Fruit fly (Drosophila melanogaster) whole organism, embryonic: ENCODE results near the gene mAcon1.

Experiments used
- ATbp ChIP-seq: fragments of 200-800 bp; sonication (Bioruptor generic); optimal IDR thresholded peaks from 2 replicates; lab custom pipeline; 2017; ENCODE audit warnings: missing biosample characterization, mild to moderate bottlenecking, missing genetic modification characterization, missing genetic modification reagents
- CG10431 ChIP-seq: fragments of 200-800 bp; sonication (Bioruptor generic); optimal IDR thresholded peaks from 3 replicates; lab custom pipeline; 2018; ENCODE audit warnings: missing biosample characterization, mild to moderate bottlenecking, missing genetic modification characterization
- CG11247 ChIP-seq: fragments of 200-800 bp; sonication (Bioruptor generic); IDR thresholded peaks from 2 replicates; pipeline ENCODE4 v1.3.6; 2022; ENCODE audit warnings: missing biosample characterization, missing genetic modification characterization
- CG11723 ChIP-seq: fragments of 200-800 bp; sonication (Bioruptor generic); optimal IDR thresholded peaks from 2 replicates; lab custom pipeline; 2017; ENCODE audit warnings: missing biosample characterization, mild to moderate bottlenecking, missing genetic modification characterization
- CG12104 ChIP-seq: fragments of 200-800 bp; sonication (Bioruptor generic); optimal IDR thresholded peaks from 3 replicates; lab custom pipeline; 2016; ENCODE audit warnings: missing biosample characterization, missing genetic modification characterization
- CG12659 ChIP-seq: fragments of 200-800 bp; sonication (Bioruptor generic); optimal IDR thresholded peaks from 3 replicates; lab custom pipeline; 2017; ENCODE audit warnings: mild to moderate bottlenecking, missing biosample characterization, missing genetic modification reagents, missing genetic modification characterization
- CG14441 ChIP-seq: fragments of 200-800 bp; sonication (Bioruptor generic); IDR thresholded peaks from 2 replicates; pipeline ENCODE4 v1.3.6; 2022; ENCODE audit warnings: missing biosample characterization, missing genetic modification characterization
- CG17612 ChIP-seq: fragments of 200-800 bp; sonication (Bioruptor generic); IDR thresholded peaks from 2 replicates; pipeline ENCODE4 v1.3.6; 2022; ENCODE audit warnings: missing biosample characterization, missing genetic modification characterization
- CG1832 ChIP-seq: fragments of 200-800 bp; sonication (Bioruptor generic); optimal IDR thresholded peaks from 2 replicates; lab custom pipeline; 2017; ENCODE audit warnings: missing biosample characterization, mild to moderate bottlenecking, missing genetic modification characterization, inconsistent platforms
- CG31441 ChIP-seq: fragments of 200-800 bp; sonication (Bioruptor generic); IDR thresholded peaks from 2 replicates; pipeline ENCODE4 v1.3.6; 2022; ENCODE audit warnings: missing biosample characterization, missing genetic modification characterization
- CG34422 ChIP-seq: fragments of 200-800 bp; sonication (Bioruptor generic); IDR thresholded peaks from 3 replicates; pipeline ENCODE4 v1.3.6; 2022; ENCODE audit warnings: missing biosample characterization, missing genetic modification characterization
- CG3838 ChIP-seq: fragments of 200-800 bp; sonication (Bioruptor generic); optimal IDR thresholded peaks from 3 replicates; lab custom pipeline; 2016; ENCODE audit warnings: missing biosample characterization, missing genetic modification characterization
- CG42726 ChIP-seq: fragments of 200-800 bp; sonication (Bioruptor generic); IDR thresholded peaks from 2 replicates; pipeline ENCODE4 v1.3.6; 2022; ENCODE audit warnings: missing biosample characterization, missing genetic modification characterization; ENCODE audit not compliant: partially characterized antibody
- CG4424 ChIP-seq: fragments of 200-800 bp; sonication (Bioruptor generic); optimal IDR thresholded peaks from 3 replicates; lab custom pipeline; 2016; ENCODE audit warnings: missing biosample characterization, missing genetic modification characterization
- CG4730 ChIP-seq: fragments of 200-800 bp; sonication (Bioruptor generic); IDR thresholded peaks from 2 replicates; pipeline ENCODE4 v1.3.6; 2022; ENCODE audit warnings: missing biosample characterization, missing genetic modification characterization
- CG6175 ChIP-seq: fragments of 200-800 bp; sonication (Bioruptor generic); IDR thresholded peaks from 3 replicates; pipeline ENCODE4 v1.3.6; 2022; ENCODE audit warnings: missing biosample characterization, missing genetic modification characterization
- CG6689 ChIP-seq: fragments of 200-800 bp; sonication (Bioruptor generic); IDR thresholded peaks from 2 replicates; pipeline ENCODE4 v1.3.6; 2022; ENCODE audit warnings: missing biosample characterization, missing genetic modification characterization
- CG6765 ChIP-seq: fragments of 200-800 bp; sonication (Bioruptor generic); optimal IDR thresholded peaks from 3 replicates; lab custom pipeline; 2017; ENCODE audit warnings: missing biosample characterization, mild to moderate bottlenecking, missing genetic modification characterization
- CG6791 ChIP-seq: fragments of 200-800 bp; sonication (Bioruptor generic); IDR thresholded peaks from 3 replicates; pipeline ENCODE4 v1.3.6; 2022; ENCODE audit warnings: missing biosample characterization, missing genetic modification characterization; ENCODE audit not compliant: partially characterized antibody
- CG9437 ChIP-seq: fragments of 200-800 bp; sonication (Bioruptor generic); optimal IDR thresholded peaks from 2 replicates; lab custom pipeline; 2018; ENCODE audit warnings: missing biosample characterization, mild to moderate bottlenecking, missing genetic modification characterization
- CTCF ChIP-seq: fragments of 200-800 bp; sonication (Bioruptor generic); optimal IDR thresholded peaks from 2 replicates; lab custom pipeline; 2017; ENCODE audit warnings: missing biosample characterization, mild to moderate bottlenecking, missing genetic modification characterization, moderate library complexity
- CrebB ChIP-seq: fragments of 200-800 bp; sonication (Bioruptor generic); optimal IDR thresholded peaks from 3 replicates; lab custom pipeline; 2018; ENCODE audit warnings: missing biosample characterization, mild to moderate bottlenecking, missing genetic modification characterization
- Deaf1 ChIP-seq: fragments of 200-800 bp; optimal IDR thresholded peaks from 3 replicates; lab custom pipeline; 2019; ENCODE audit warnings: missing biosample characterization, mild to moderate bottlenecking, missing genetic modification characterization, moderate library complexity
- Dip3 ChIP-seq: fragments of 200-800 bp; sonication (Bioruptor generic); optimal IDR thresholded peaks from 3 replicates; lab custom pipeline; 2016; ENCODE audit warnings: missing biosample characterization, missing genetic modification characterization
- Dp ChIP-seq: fragments of 200-800 bp; sonication (Bioruptor generic); optimal IDR thresholded peaks from 2 replicates; lab custom pipeline; 2018; ENCODE audit warnings: missing biosample characterization, mild to moderate bottlenecking, missing genetic modification characterization, moderate library complexity
- ERR ChIP-seq: fragments of 200-800 bp; sonication (Bioruptor generic); optimal IDR thresholded peaks from 2 replicates; lab custom pipeline; 2016; ENCODE audit warnings: missing biosample characterization, missing genetic modification characterization
- Fer1 ChIP-seq: fragments of 200-800 bp; sonication (Bioruptor generic); optimal IDR thresholded peaks from 2 replicates; lab custom pipeline; 2017; ENCODE audit warnings: missing biosample characterization, mild to moderate bottlenecking, missing genetic modification characterization
- Hr78 ChIP-seq, 2 experiments: fragments of 200-800 bp in 1 of 2; fragments of >200 bp in 1 of 2; sonication (Bioruptor generic) in 1 of 2; optimal IDR thresholded peaks; 2 replicates each; lab custom pipeline; 2017 to 2019; ENCODE audit warnings: missing biosample characterization in 2 of 2, missing genetic modification characterization in 2 of 2, mild to moderate bottlenecking in 1 of 2, moderate library complexity in 1 of 2
- MBD-R2 ChIP-seq: fragments of 200-800 bp; sonication (Bioruptor generic); IDR thresholded peaks from 2 replicates; pipeline ENCODE4 v1.3.6; 2022; ENCODE audit warnings: missing biosample characterization, missing genetic modification characterization
- MESR4 ChIP-seq: fragments of 200-800 bp; sonication (Bioruptor generic); optimal IDR thresholded peaks from 2 replicates; lab custom pipeline; 2018; ENCODE audit warnings: missing biosample characterization, mild to moderate bottlenecking, missing genetic modification characterization, moderate library complexity
- Ravus ChIP-seq: fragments of 200-800 bp; sonication (Bioruptor generic); IDR thresholded peaks from 2 replicates; pipeline ENCODE4 v1.3.6; 2022; ENCODE audit warnings: missing biosample characterization, missing genetic modification characterization
- abd-A ChIP-seq: fragments of 200-800 bp; sonication (Bioruptor generic); optimal IDR thresholded peaks from 3 replicates; lab custom pipeline; 2019; ENCODE audit warnings: missing biosample characterization, mild to moderate bottlenecking, missing genetic modification characterization, moderate library complexity
- chm ChIP-seq: fragments of 200-800 bp; sonication (Bioruptor generic); IDR thresholded peaks from 2 replicates; pipeline ENCODE4 v1.3.6; 2022; ENCODE audit warnings: missing biosample characterization, missing genetic modification characterization
- cwo ChIP-seq: fragments of 200-800 bp; sonication (Bioruptor generic); optimal IDR thresholded peaks from 3 replicates; lab custom pipeline; 2017; ENCODE audit warnings: missing biosample characterization, missing genetic modification characterization, mild to moderate bottlenecking, moderate library complexity, missing genetic modification reagents
- esg ChIP-seq: fragments of 200-800 bp; sonication (Bioruptor generic); conservative IDR thresholded peaks from 2 replicates; pipeline ENCODE4 v1.3.6; 2022; ENCODE audit warnings: missing biosample characterization, missing genetic modification characterization
- fd102C ChIP-seq: fragments of 200-800 bp; sonication (Bioruptor generic); optimal IDR thresholded peaks from 2 replicates; lab custom pipeline; 2018; ENCODE audit warnings: missing biosample characterization, mild to moderate bottlenecking, missing genetic modification characterization, moderate library complexity
- gro ChIP-seq: fragments of 200-800 bp; sonication (Bioruptor generic); optimal IDR thresholded peaks from 2 replicates; lab custom pipeline; 2016; ENCODE audit warnings: missing biosample characterization, missing genetic modification characterization
- kni ChIP-seq: fragments of 200-800 bp; sonication (Bioruptor generic); optimal IDR thresholded peaks from 3 replicates; lab custom pipeline; 2017; ENCODE audit warnings: mild to moderate bottlenecking, missing biosample characterization, missing genetic modification reagents, missing genetic modification characterization
- oc ChIP-seq: fragments of 200-800 bp; sonication (Bioruptor generic); optimal IDR thresholded peaks from 2 replicates; lab custom pipeline; 2018; ENCODE audit warnings: missing biosample characterization, mild to moderate bottlenecking, missing genetic modification characterization, moderate library complexity
- peb ChIP-seq: fragments of 200-800 bp; sonication (Bioruptor generic); IDR thresholded peaks from 2 replicates; pipeline ENCODE4 v1.3.6; 2022; ENCODE audit warnings: missing biosample characterization, missing genetic modification characterization
- phol ChIP-seq: fragments of 200-800 bp; sonication (Bioruptor generic); optimal IDR thresholded peaks from 3 replicates; lab custom pipeline; 2018; ENCODE audit warnings: missing biosample characterization, mild to moderate bottlenecking, missing genetic modification characterization, moderate library complexity
- psq ChIP-seq: fragments of 200-800 bp; sonication (Bioruptor generic); optimal IDR thresholded peaks from 2 replicates; lab custom pipeline; 2017; ENCODE audit warnings: missing biosample characterization, missing genetic modification characterization
- sens ChIP-seq: fragments of 200-800 bp; sonication (Bioruptor generic); peaks from one replicate; lab custom pipeline; 2016; ENCODE audit warnings: missing biosample characterization, missing genetic modification characterization
- seq ChIP-seq: fragments of 200-800 bp; sonication (Bioruptor generic); IDR thresholded peaks from 2 replicates; pipeline ENCODE4 v1.3.6; 2022; ENCODE audit warnings: missing biosample characterization, missing genetic modification characterization
- slp2 ChIP-seq: fragments of 200-800 bp; sonication (Bioruptor generic); optimal IDR thresholded peaks from 2 replicates; lab custom pipeline; 2016; ENCODE audit warnings: missing biosample characterization, missing genetic modification characterization
- so ChIP-seq: fragments of 200-800 bp; sonication (Bioruptor generic); IDR thresholded peaks from 3 replicates; pipeline ENCODE4 v1.3.6; 2022; ENCODE audit warnings: missing biosample characterization, missing genetic modification characterization
- ssp ChIP-seq: fragments of 200-800 bp; sonication (Bioruptor generic); IDR thresholded peaks from 2 replicates; pipeline ENCODE4 v1.3.6; 2022; ENCODE audit warnings: missing biosample characterization, missing genetic modification characterization
- tup ChIP-seq: fragments of 200-800 bp; sonication (Bioruptor generic); optimal IDR thresholded peaks from 2 replicates; lab custom pipeline; 2016; ENCODE audit warnings: missing biosample characterization, mild to moderate bottlenecking, missing genetic modification characterization, moderate library complexity
- unc-4 ChIP-seq: fragments of 200-800 bp; sonication (Bioruptor generic); IDR thresholded peaks from 2 replicates; pipeline ENCODE4 v1.3.6; 2022; ENCODE audit warnings: missing biosample characterization, missing genetic modification characterization; ENCODE audit not compliant: partially characterized antibody

Gene mAcon1

dm6 chr2L:21168295-21169159, at the start of gene mAcon1, which contains the start of the genes CG43345 and CG43346 (continued):
- TF ChIP-seq Hr78 (GFP tag; optimal IDR thresholded peaks at IDR 0.05; lab: Kevin White, UChicago), result no peak
- TF ChIP-seq Deaf1 (tag; lab: Kevin White, UChicago), result no peak
- TF ChIP-seq phol (tag; lab: Kevin White, UChicago), result peak; percentile 83
- no peak for TF ChIP-seq CG1832 (GFP tag; lab: Kevin White, UChicago)
- TF ChIP-seq CrebB (tag; lab: Kevin White, UChicago), result peak; percentile 58
- peak; percentile 77 for TF ChIP-seq CG9437 (GFP tag; lab: Kevin White, UChicago)
- peak; percentile 46; the same call in 1 of the 2 replicates for TF ChIP-seq CG11247 (GFP tag; lab: Robert Waterston, UW)
- peak; percentile 57; the same call in 1 of the 2 replicates for TF ChIP-seq seq (GFP tag; lab: Robert Waterston, UW)
- TF ChIP-seq fd102C (GFP tag; lab: Kevin White, UChicago), result peak; percentile 5
- TF ChIP-seq esg, result peak; percentile 30
- TF ChIP-seq CG6689 (GFP tag; lab: Robert Waterston, UW), result peak; percentile 51; the same call in 1 of the 2 replicates
- TF ChIP-seq oc (tag; lab: Kevin White, UChicago), result no peak
- TF ChIP-seq gro, result peak; percentile 83
- TF ChIP-seq CG3838 (GFP tag; lab: Kevin White, UChicago), result peak; percentile 45
- peak; percentile 57; the same call in 1 of the 3 replicates for TF ChIP-seq CG34422 (GFP tag; lab: Robert Waterston, UW)
- TF ChIP-seq chm (GFP tag; lab: Robert Waterston, UW), result peak; percentile 6; the same call in 1 of the 2 replicates
- peak; percentile 76 for TF ChIP-seq MBD-R2 (GFP tag; lab: Robert Waterston, UW)
- peak; percentile 68 for TF ChIP-seq cwo (GFP tag; lab: Kevin White, UChicago)
- peak; percentile 80 for TF ChIP-seq CG4424 (GFP tag; lab: Kevin White, UChicago)
- TF ChIP-seq sens (GFP tag; lab: Kevin White, UChicago), result peak; percentile 98
- TF ChIP-seq Ravus (GFP tag; lab: Robert Waterston, UW), result no peak
- TF ChIP-seq ssp (GFP tag; lab: Robert Waterston, UW), result peak; percentile 55
- TF ChIP-seq psq, result peak; percentile 6
- peak; percentile 82 for TF ChIP-seq ERR (GFP tag; lab: Kevin White, UChicago)
- TF ChIP-seq MESR4, result peak; percentile 27
- peak; percentile 27 for TF ChIP-seq CG6765 (GFP tag; lab: Kevin White, UChicago)
- TF ChIP-seq CG4730 (GFP tag; lab: Robert Waterston, UW), result peak; percentile 35; the same call in 1 of the 2 replicates
- TF ChIP-seq CG11723 (GFP tag; lab: Kevin White, UChicago), result peak; percentile 72
- TF ChIP-seq Dip3 (GFP tag; lab: Kevin White, UChicago), result peak; percentile 93
- no peak for TF ChIP-seq CG17612 (GFP tag; lab: Robert Waterston, UW)
- peak; percentile 75 for TF ChIP-seq Dp (GFP tag; lab: Kevin White, UChicago)
- peak; percentile 44 for TF ChIP-seq CG10431 (GFP tag; lab: Kevin White, UChicago)
- TF ChIP-seq CTCF, result peak; percentile 21
- TF ChIP-seq CG6791 (GFP tag; lab: Robert Waterston, UW), result no peak
- TF ChIP-seq kni (GFP tag; lab: Kevin White, UChicago), result peak; percentile 79
- peak; percentile 43 for TF ChIP-seq ATbp
- peak; percentile 90 for TF ChIP-seq CG12659
- TF ChIP-seq abd-A, result no peak
- peak; percentile 64 for TF ChIP-seq CG12104 (GFP tag; lab: Kevin White, UChicago)
- no peak; the same call in 1 of the 2 replicates for TF ChIP-seq CG31441 (GFP tag; lab: Robert Waterston, UW)
- no peak for TF ChIP-seq CG6175 (GFP tag; lab: Robert Waterston, UW)
- TF ChIP-seq CG14441, result no peak; the same call in 1 of the 2 replicates
- peak; percentile 89 for TF ChIP-seq Fer1
- TF ChIP-seq so, result no peak
- no peak; the same call in 1 of the 2 replicates for TF ChIP-seq peb (GFP tag; lab: Robert Waterston, UW)
- TF ChIP-seq tup (GFP tag; lab: Kevin White, UChicago), result peak; percentile 65
- no peak for TF ChIP-seq CG42726 (GFP tag; lab: Robert Waterston, UW)
- TF ChIP-seq slp2, result peak; percentile 76
- TF ChIP-seq unc-4 (GFP tag; lab: Robert Waterston, UW), result no peak
